Worm (Caenorhabditis elegans): ENCODE measurements around the gene set-23.

The set-23 gene

ce11 chrIV:1601357-1601756 is at the start of gene set-23:
set-23 (plus strand) TSS chrIV:1601657.
- TF ChIP-seq dao-5 (tag; optimal IDR thresholded peaks at IDR 0.05) = no peak
- TF ChIP-seq W03F9.2 (tag; optimal IDR thresholded peaks at IDR 0.05) = no peak
- TF ChIP-seq him-1 (tag; optimal IDR thresholded peaks at IDR 0.05) = no peak

ce11 chrIV:1553195-1553918 is 48.1 kb upstream of the set-23 start, which contains the start of gene C34H4.2:
C34H4.2 (plus strand) TSS chrIV:1553752.
- TF ChIP-seq dao-5 (tag; optimal IDR thresholded peaks at IDR 0.05) = no peak
- TF ChIP-seq W03F9.2 (tag; optimal IDR thresholded peaks at IDR 0.05) = no peak
- no peak for TF ChIP-seq him-1 (tag; optimal IDR thresholded peaks at IDR 0.05)

- no peak for TF ChIP-seq him-1 (tag; optimal IDR thresholded peaks at IDR 0.05)
- no peak for TF ChIP-seq W03F9.2 (tag; optimal IDR thresholded peaks at IDR 0.05)
- no peak for TF ChIP-seq dao-5 (tag; optimal IDR thresholded peaks at IDR 0.05)
Measured at ce11 chrIV:1555021-1555720, 46.3 kb upstream of the set-23 start, which contains the start of gene C34H4.1. C34H4.1 (plus strand) TSS chrIV:1555579.

ce11 chrIV:1559931-1560330 is 41.5 kb upstream of the set-23 start, which contains the start of gene Y41D4B.17:
Y41D4B.17 (plus strand) TSS chrIV:1560104.
- no peak for TF ChIP-seq dao-5 (tag; optimal IDR thresholded peaks at IDR 0.05)
- no peak for TF ChIP-seq W03F9.2 (tag; optimal IDR thresholded peaks at IDR 0.05)
- TF ChIP-seq him-1 (tag; optimal IDR thresholded peaks at IDR 0.05) = no peak

ce11 chrIV:1561884-1562283 is 39.6 kb upstream of the set-23 start, which contains the start of gene hpo-6:
hpo-6 (plus strand) TSS chrIV:1562184.
- TF ChIP-seq him-1 (tag; optimal IDR thresholded peaks at IDR 0.05) (no peak), W03F9.2 (tag; optimal IDR thresholded peaks at IDR 0.05) (no peak), dao-5 (tag; optimal IDR thresholded peaks at IDR 0.05) (no peak)

- TF ChIP-seq dao-5 (tag; optimal IDR thresholded peaks at IDR 0.05) (no peak), him-1 (tag; optimal IDR thresholded peaks at IDR 0.05) (no peak), W03F9.2 (tag; optimal IDR thresholded peaks at IDR 0.05) (no peak)
Measured at ce11 chrIV:1563476-1564131, 37.9 kb upstream of the set-23 start, which contains the start of gene Y41D4B.15. Y41D4B.15 (plus strand) TSS chrIV:1564081.

- TF ChIP-seq dao-5 (tag; optimal IDR thresholded peaks at IDR 0.05) (no peak), him-1 (tag; optimal IDR thresholded peaks at IDR 0.05) (no peak), W03F9.2 (tag; optimal IDR thresholded peaks at IDR 0.05) (no peak)
Measured at ce11 chrIV:1565725-1566124, 35.7 kb upstream of the set-23 start.

- TF ChIP-seq dao-5 (tag; optimal IDR thresholded peaks at IDR 0.05) (no peak), him-1 (tag; optimal IDR thresholded peaks at IDR 0.05) (no peak), W03F9.2 (tag; optimal IDR thresholded peaks at IDR 0.05) (no peak)
Measured at ce11 chrIV:1567577-1567976, 33.9 kb upstream of the set-23 start.

- TF ChIP-seq W03F9.2 (tag; optimal IDR thresholded peaks at IDR 0.05) (no peak), him-1 (tag; optimal IDR thresholded peaks at IDR 0.05) (no peak), dao-5 (tag; optimal IDR thresholded peaks at IDR 0.05) (no peak)
Measured at ce11 chrIV:1576731-1577130, 24.7 kb upstream of the set-23 start, which contains the start of gene Y41D4B.14. Y41D4B.14 (plus strand) TSS chrIV:1577031.

- TF ChIP-seq W03F9.2 (tag; optimal IDR thresholded peaks at IDR 0.05) = peak; percentile 88
- TF ChIP-seq dao-5 (tag; optimal IDR thresholded peaks at IDR 0.05) = no peak
Measured at ce11 chrIV:1595802-1596201, 5.7 kb upstream of the set-23 start, which contains the start of gene npp-8. npp-8 (minus strand) TSS chrIV:1595824.

- TF ChIP-seq W03F9.2 (tag; optimal IDR thresholded peaks at IDR 0.05) (no peak), him-1 (tag; optimal IDR thresholded peaks at IDR 0.05) (no peak), dao-5 (tag; optimal IDR thresholded peaks at IDR 0.05) (no peak)
Measured at ce11 chrIV:1597018-1597417, 4.4 kb upstream of the set-23 start, which contains the start of gene ced-2. ced-2 (plus strand) TSS chrIV:1597318.

ce11 chrIV:1600784-1601183 is 673 bp upstream of the set-23 start:
- no peak for TF ChIP-seq dao-5 (tag; optimal IDR thresholded peaks at IDR 0.05)
- TF ChIP-seq W03F9.2 (tag; optimal IDR thresholded peaks at IDR 0.05) = no peak
- no peak for TF ChIP-seq him-1 (tag; optimal IDR thresholded peaks at IDR 0.05)

- no peak for TF ChIP-seq dao-5 (tag; optimal IDR thresholded peaks at IDR 0.05)
- TF ChIP-seq him-1 (tag; optimal IDR thresholded peaks at IDR 0.05) = no peak
- TF ChIP-seq W03F9.2 (tag; optimal IDR thresholded peaks at IDR 0.05) = no peak
Measured at ce11 chrIV:1602936-1603457, 1.5 kb downstream of the set-23 start.

Data from whole organism, L4/young adult.